Worm (Caenorhabditis elegans) whole organism, mixed stage, embryonic: ENCODE results near the gene srh-239.

Experiments
- blmp-1 ChIP-seq: fragments of 150-350 bp; optimal IDR thresholded peaks from 2 replicates; lab custom pipeline; 2014; ENCODE audit warnings: missing biosample characterization, missing genetic modification characterization
- ceh-39 ChIP-seq: fragments of 150-350 bp; optimal IDR thresholded peaks from 2 replicates; lab custom pipeline; 2014; ENCODE audit warnings: missing biosample characterization, missing genetic modification characterization
- ces-1 ChIP-seq: fragments of 150-350 bp; optimal IDR thresholded peaks from 2 replicates; lab custom pipeline; 2014; ENCODE audit warnings: missing biosample characterization, missing genetic modification reagents, missing genetic modification characterization
- cnd-1 ChIP-seq: fragments of 200-800 bp; sonication (Bioruptor generic); optimal IDR thresholded peaks from 2 replicates; lab custom pipeline; 2018; ENCODE audit warnings: mild to moderate bottlenecking, missing genetic modification characterization, missing compliant biosample characterization
- elt-1 ChIP-seq: sonication (generic microtip); optimal IDR thresholded peaks from 2 replicates; lab custom pipeline; 2017; ENCODE audit warnings: missing genetic modification characterization, mild to moderate bottlenecking, missing compliant biosample characterization, antibody characterized with exemption, moderate library complexity, borderline replicate concordance; ENCODE audit not compliant: insufficient read depth
- elt-3 ChIP-seq: fragments of 150-350 bp; optimal IDR thresholded peaks from 2 replicates; lab custom pipeline; 2014; ENCODE audit warnings: missing biosample characterization, missing genetic modification characterization
- lin-13 ChIP-seq: fragments of 150-350 bp; optimal IDR thresholded peaks from 2 replicates; lab custom pipeline; 2014; ENCODE audit warnings: missing biosample characterization, missing genetic modification characterization
- lsy-2 ChIP-seq: fragments of 150-350 bp; optimal IDR thresholded peaks from 2 replicates; lab custom pipeline; 2014; ENCODE audit warnings: missing biosample characterization, missing genetic modification characterization
- nhr-237 ChIP-seq: fragments of 150-350 bp; optimal IDR thresholded peaks from 2 replicates; lab custom pipeline; 2014; ENCODE audit warnings: missing biosample characterization, missing genetic modification characterization
- pha-4 ChIP-seq: fragments of 150-350 bp; optimal IDR thresholded peaks from 2 replicates; lab custom pipeline; 2018; ENCODE audit warnings: missing biosample characterization, missing genetic modification reagents, missing genetic modification characterization
- snpc-4 ChIP-seq: fragments of 150-350 bp; optimal IDR thresholded peaks from 2 replicates; lab custom pipeline; 2014; ENCODE audit warnings: missing biosample characterization, missing genetic modification characterization
- unc-39 ChIP-seq: fragments of 150-350 bp; optimal IDR thresholded peaks from 2 replicates; lab custom pipeline; 2014; ENCODE audit warnings: missing biosample characterization, missing genetic modification characterization
- unc-62 ChIP-seq: fragments of 150-350 bp; optimal IDR thresholded peaks from 2 replicates; lab custom pipeline; 2014; ENCODE audit warnings: missing biosample characterization, missing genetic modification reagents, missing genetic modification characterization
- ztf-11 ChIP-seq: fragments of 150-350 bp; optimal IDR thresholded peaks from 2 replicates; lab custom pipeline; 2014; ENCODE audit warnings: missing biosample characterization, missing genetic modification characterization

DNA sequence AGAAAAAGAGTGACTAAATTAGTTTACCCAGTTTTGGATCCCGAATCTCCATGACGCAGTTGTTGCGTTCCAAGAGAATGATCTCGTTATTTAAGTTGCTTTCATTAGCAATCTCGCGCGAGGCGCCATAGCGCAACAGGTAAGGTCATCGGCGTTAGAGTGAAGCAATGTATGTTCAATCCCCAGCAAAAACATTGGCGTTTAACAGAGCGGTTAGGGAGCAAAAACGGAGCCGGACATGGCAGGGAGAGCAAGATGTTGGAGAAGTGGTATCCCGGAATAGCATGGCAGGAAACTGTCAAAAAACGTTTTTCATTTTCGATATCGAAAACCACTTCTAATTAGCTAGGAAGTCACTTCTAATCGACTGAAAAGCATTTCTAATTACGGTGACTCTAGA, 8.8 kb downstream of the srh-239 start:
- TF ChIP-seq ceh-39 (no peak), unc-39 (no peak), unc-62 (GFP tag; lab: Kevin White, UChicago) (no peak), lin-13 (tag; lab: Kevin White, UChicago) (no peak), pha-4 (tag; lab: Kevin White, UChicago) (no peak), elt-1 (no peak), snpc-4 (tag; lab: Kevin White, UChicago) (no peak), nhr-237 (tag; lab: Kevin White, UChicago) (no peak), ztf-11 (tag; lab: Kevin White, UChicago) (no peak), elt-3 (tag; lab: Kevin White, UChicago) (no peak), cnd-1 (no peak), lsy-2 (no peak), ces-1 (GFP tag; lab: Kevin White, UChicago) (no peak), blmp-1 (tag; lab: Kevin White, UChicago) (no peak)
